Worm (Caenorhabditis elegans) whole organism, young adult: ENCODE data around the gene C37C3.10.

Experiments
- B0261.1 ChIP-seq: sonication (generic microtip); optimal IDR thresholded peaks from 2 replicates; lab custom pipeline; 2016; ENCODE audit warnings: mild to moderate bottlenecking, missing genetic modification characterization, moderate library complexity, missing compliant biosample characterization
- C17E4.6 ChIP-seq: fragments of 200-800 bp; sonication (Bioruptor generic); IDR thresholded peaks from 2 replicates; pipeline ENCODE4 v1.3.6; 2022; ENCODE audit warnings: missing genetic modification reagents, missing genetic modification characterization, missing compliant biosample characterization
- F10E7.11 ChIP-seq: sonication (generic microtip); optimal IDR thresholded peaks from 2 replicates; lab custom pipeline; 2017; ENCODE audit warnings: mild to moderate bottlenecking, missing genetic modification characterization, moderate library complexity, missing compliant biosample characterization
- F37B4.10 ChIP-seq: fragments of 200-800 bp; sonication (Bioruptor generic); IDR thresholded peaks from 2 replicates; pipeline ENCODE4 v1.3.6; 2022; ENCODE audit warnings: missing genetic modification characterization, missing compliant biosample characterization
- F52B5.7 ChIP-seq: sonication (generic microtip); optimal IDR thresholded peaks from 2 replicates; lab custom pipeline; 2016; ENCODE audit warnings: mild to moderate bottlenecking, missing genetic modification characterization, missing compliant biosample characterization
- F57A8.1 ChIP-seq: fragments of 200-800 bp; sonication (Bioruptor generic); optimal IDR thresholded peaks from 2 replicates; lab custom pipeline; 2018; ENCODE audit warnings: mild to moderate bottlenecking, missing genetic modification characterization, moderate library complexity, missing compliant biosample characterization
- T07F8.4 ChIP-seq: sonication (generic microtip); optimal IDR thresholded peaks from 2 replicates; lab custom pipeline; 2016; ENCODE audit warnings: mild to moderate bottlenecking, missing genetic modification characterization, moderate library complexity, missing compliant biosample characterization
- T26A5.8 ChIP-seq: sonication (generic microtip); optimal IDR thresholded peaks from 2 replicates; lab custom pipeline; 2016; ENCODE audit warnings: missing genetic modification characterization, missing compliant biosample characterization
- Y67H2A.10 ChIP-seq: fragments of 200-800 bp; sonication (Bioruptor generic); conservative IDR thresholded peaks from 2 replicates; pipeline ENCODE4 v1.3.6; 2022; ENCODE audit warnings: missing genetic modification reagents, missing genetic modification characterization, missing compliant biosample characterization
- akir-1 ChIP-seq: fragments of 200-800 bp; sonication (Bioruptor generic); optimal IDR thresholded peaks from 2 replicates; lab custom pipeline; 2018; ENCODE audit warnings: mild to moderate bottlenecking, missing genetic modification characterization, moderate library complexity, missing compliant biosample characterization
- aptf-2 ChIP-seq: fragments of 200-800 bp; sonication (Bioruptor generic); conservative IDR thresholded peaks from 2 replicates; pipeline ENCODE4 v1.3.6; 2022; ENCODE audit warnings: missing genetic modification reagents, missing genetic modification characterization, missing compliant biosample characterization
- aptf-3 ChIP-seq: fragments of 200-800 bp; sonication (Bioruptor generic); IDR thresholded peaks from 2 replicates; pipeline ENCODE4 v1.3.6; 2022; ENCODE audit warnings: missing genetic modification characterization, missing compliant biosample characterization
- bed-2 ChIP-seq: fragments of 200-800 bp; sonication (Bioruptor generic); IDR thresholded peaks from 2 replicates; pipeline ENCODE4 v1.3.6; 2022; ENCODE audit warnings: missing genetic modification reagents, missing genetic modification characterization, missing compliant biosample characterization
- efl-1 ChIP-seq: fragments of 150-350 bp; optimal IDR thresholded peaks from 2 replicates; lab custom pipeline; 2014; ENCODE audit warnings: missing biosample characterization, missing genetic modification reagents, missing genetic modification characterization
- egl-44 ChIP-seq: fragments of 200-800 bp; sonication (Bioruptor generic); IDR thresholded peaks from 2 replicates; pipeline ENCODE4 v1.3.6; 2022; ENCODE audit warnings: missing genetic modification reagents, missing genetic modification characterization, missing compliant biosample characterization
- egrh-3 ChIP-seq: fragments of 200-800 bp; sonication (Bioruptor generic); IDR thresholded peaks from 2 replicates; pipeline ENCODE4 v1.3.6; 2022; ENCODE audit warnings: missing genetic modification reagents, missing genetic modification characterization, missing compliant biosample characterization
- ets-4 ChIP-seq: fragments of 200-800 bp; sonication (Bioruptor generic); optimal IDR thresholded peaks from 2 replicates; lab custom pipeline; 2018; ENCODE audit warnings: mild to moderate bottlenecking, missing genetic modification characterization, missing compliant biosample characterization
- fkh-3 ChIP-seq: sonication (generic microtip); optimal IDR thresholded peaks from 2 replicates; lab custom pipeline; 2016; ENCODE audit warnings: mild to moderate bottlenecking, missing genetic modification characterization, missing compliant biosample characterization
- hlh-26 ChIP-seq: fragments of 200-800 bp; sonication (Bioruptor generic); conservative IDR thresholded peaks from 2 replicates; pipeline ENCODE4 v1.3.6; 2022; ENCODE audit warnings: missing genetic modification reagents, missing genetic modification characterization, missing compliant biosample characterization
- lag-1 ChIP-seq: fragments of 200-800 bp; sonication (Bioruptor generic); IDR thresholded peaks from 2 replicates; pipeline ENCODE4 v1.3.6; 2022; ENCODE audit warnings: missing genetic modification reagents, missing genetic modification characterization, missing compliant biosample characterization
- let-526 ChIP-seq: fragments of 200-800 bp; sonication (Bioruptor generic); IDR thresholded peaks from 2 replicates; pipeline ENCODE4 v1.3.6; 2022; ENCODE audit warnings: missing genetic modification reagents, missing genetic modification characterization, missing compliant biosample characterization
- lin-26 ChIP-seq: fragments of 200-800 bp; sonication (Bioruptor generic); IDR thresholded peaks from 2 replicates; pipeline ENCODE4 v1.3.6; 2022; ENCODE audit warnings: missing genetic modification reagents, missing genetic modification characterization, missing compliant biosample characterization
- madf-3 ChIP-seq: fragments of 200-800 bp; sonication (Bioruptor generic); IDR thresholded peaks from 2 replicates; pipeline ENCODE4 v1.3.6; 2022; ENCODE audit warnings: missing genetic modification reagents, missing genetic modification characterization, missing compliant biosample characterization
- mel-28 ChIP-seq: sonication (generic microtip); optimal IDR thresholded peaks from 2 replicates; lab custom pipeline; 2016; ENCODE audit warnings: borderline replicate concordance, mild to moderate bottlenecking, missing genetic modification characterization, missing compliant biosample characterization
- nfya-2 ChIP-seq: fragments of 200-800 bp; sonication (Bioruptor generic); IDR thresholded peaks from 2 replicates; pipeline ENCODE4 v1.3.6; 2022; ENCODE audit warnings: missing genetic modification reagents, missing genetic modification characterization, missing compliant biosample characterization
- nfyb-1 ChIP-seq: fragments of 200-800 bp; sonication (Bioruptor generic); IDR thresholded peaks from 2 replicates; pipeline ENCODE4 v1.3.6; 2022; ENCODE audit warnings: missing genetic modification reagents, missing genetic modification characterization, missing compliant biosample characterization
- nhr-120 ChIP-seq: fragments of 200-800 bp; sonication (Bioruptor generic); IDR thresholded peaks from 2 replicates; pipeline ENCODE4 v1.3.6; 2022; ENCODE audit warnings: missing genetic modification characterization, missing compliant biosample characterization
- nhr-90 ChIP-seq: sonication (generic microtip); optimal IDR thresholded peaks from 2 replicates; lab custom pipeline; 2016; ENCODE audit warnings: missing genotype, mild to moderate bottlenecking, missing genetic modification characterization, missing compliant biosample characterization
- pbrm-1 ChIP-seq: fragments of 200-800 bp; sonication (Bioruptor generic); IDR thresholded peaks from 2 replicates; pipeline ENCODE4 v1.3.6; 2022; ENCODE audit warnings: missing genetic modification reagents, missing genetic modification characterization, missing compliant biosample characterization
- repo-1 ChIP-seq: sonication (generic microtip); optimal IDR thresholded peaks from 2 replicates; lab custom pipeline; 2017; ENCODE audit warnings: mild to moderate bottlenecking, missing genetic modification characterization, missing compliant biosample characterization
- somi-1 ChIP-seq: fragments of 200-800 bp; sonication (Bioruptor generic); optimal IDR thresholded peaks from 2 replicates; lab custom pipeline; 2018; ENCODE audit warnings: mild to moderate bottlenecking, missing genetic modification characterization, missing compliant biosample characterization
- tbp1 ChIP-seq: fragments of 200-800 bp; sonication (Bioruptor generic); optimal IDR thresholded peaks from 2 replicates; lab custom pipeline; 2018; ENCODE audit warnings: mild to moderate bottlenecking, missing genetic modification characterization, missing compliant biosample characterization
- xnd-1 ChIP-seq: sonication (generic microtip); optimal IDR thresholded peaks from 2 replicates; lab custom pipeline; 2016; ENCODE audit warnings: missing genotype, missing genetic modification reagents, missing genetic modification characterization, missing compliant biosample characterization
- zim-3 ChIP-seq: sonication (generic microtip); optimal IDR thresholded peaks from 2 replicates; lab custom pipeline; 2017; ENCODE audit warnings: mild to moderate bottlenecking, missing genetic modification characterization, moderate library complexity, missing compliant biosample characterization
- ztf-22 ChIP-seq: fragments of 200-800 bp; sonication (Bioruptor generic); optimal IDR thresholded peaks from 2 replicates; lab custom pipeline; 2018; ENCODE audit warnings: mild to moderate bottlenecking, missing genetic modification characterization, moderate library complexity, missing compliant biosample characterization
- ztf-26 ChIP-seq: sonication (generic microtip); optimal IDR thresholded peaks from 2 replicates; lab custom pipeline; 2017; ENCODE audit warnings: missing genetic modification characterization, missing compliant biosample characterization
- ztf-28 ChIP-seq: fragments of 200-800 bp; sonication (Bioruptor generic); IDR thresholded peaks from 2 replicates; pipeline ENCODE4 v1.3.6; 2022; ENCODE audit warnings: missing genetic modification reagents, missing genetic modification characterization, missing compliant biosample characterization

Gene C37C3.10

DNA sequence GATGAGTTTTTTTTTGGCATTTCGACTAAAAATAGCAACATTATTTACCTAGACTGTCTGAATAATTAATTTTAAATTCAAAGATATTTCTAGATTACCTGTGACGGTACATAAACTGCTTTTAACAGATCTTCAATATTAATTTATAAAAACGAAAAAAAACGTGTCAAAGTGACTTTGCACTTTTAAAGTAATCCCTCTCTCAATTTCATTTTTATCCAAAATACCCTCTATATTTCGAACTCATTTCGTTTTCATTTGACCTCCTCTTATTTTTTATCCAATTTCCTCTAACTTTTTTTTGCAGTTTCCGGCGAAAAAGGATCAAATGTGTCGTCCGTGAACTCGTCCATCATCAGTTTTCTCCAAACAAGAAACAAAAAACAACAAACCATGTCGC is 12.6 kb upstream of the C37C3.10 start, which contains the start of gene F40A3.4:
F40A3.4 (plus strand) TSS at position 301 of the 400 bp plus-strand sequence.
- TF ChIP-seq let-526 (GFP tag; lab: Robert Waterston, UW) = no peak
- TF ChIP-seq T26A5.8 (tag; lab: Kevin White, UChicago) = no peak
- TF ChIP-seq Y67H2A.10 = no peak
- no peak for TF ChIP-seq aptf-3
- no peak for TF ChIP-seq egrh-3 (GFP tag; lab: Robert Waterston, UW)
- no peak for TF ChIP-seq zim-3 (tag; lab: Kevin White, UChicago)
- TF ChIP-seq ztf-28 (GFP tag; lab: Robert Waterston, UW) = no peak
- no peak for TF ChIP-seq akir-1 (GFP tag; lab: Kevin White, UChicago)
- TF ChIP-seq, all 124 proteins: peak for 0

DNA sequence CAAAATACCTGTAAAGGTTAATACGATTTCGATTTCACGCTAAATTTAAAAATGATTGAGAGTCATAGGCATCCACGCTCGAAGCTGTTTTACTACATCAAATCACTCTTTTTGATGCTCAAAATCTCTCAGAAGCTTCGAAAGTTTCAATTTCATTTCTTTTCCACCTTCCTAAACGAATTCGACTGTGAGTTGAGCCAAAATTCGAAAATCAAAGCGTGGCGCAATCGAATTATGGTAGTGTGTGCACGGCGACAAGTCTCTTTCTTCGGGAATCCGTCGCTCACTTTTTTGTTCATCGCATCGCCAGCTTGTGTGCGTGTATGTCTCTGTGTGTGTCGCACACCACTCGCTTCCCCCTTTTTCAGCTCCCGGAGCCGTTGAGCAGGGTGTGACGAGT is 10.1 kb upstream of the C37C3.10 start:
- TF ChIP-seq xnd-1 (tag; lab: Kevin White, UChicago) (no peak), ztf-22 (GFP tag; lab: Kevin White, UChicago) (no peak), nfyb-1 (GFP tag; lab: Robert Waterston, UW) (no peak), nhr-90 (tag; lab: Kevin White, UChicago) (no peak), ztf-26 (no peak), F37B4.10 (GFP tag; lab: Robert Waterston, UW) (no peak), aptf-2 (GFP tag; lab: Robert Waterston, UW) (no peak), T07F8.4 (tag; lab: Kevin White, UChicago) (no peak), egl-44 (GFP tag; lab: Robert Waterston, UW) (no peak), repo-1 (tag; lab: Kevin White, UChicago) (no peak), mel-28 (no peak), lin-26 (GFP tag; lab: Robert Waterston, UW) (no peak), nhr-120 (no peak), madf-3 (GFP tag; lab: Robert Waterston, UW) (no peak), ets-4 (GFP tag; lab: Kevin White, UChicago) (no peak), hlh-26 (GFP tag; lab: Robert Waterston, UW) (no peak)
- TF ChIP-seq, all 124 proteins: peak for 0

DNA sequence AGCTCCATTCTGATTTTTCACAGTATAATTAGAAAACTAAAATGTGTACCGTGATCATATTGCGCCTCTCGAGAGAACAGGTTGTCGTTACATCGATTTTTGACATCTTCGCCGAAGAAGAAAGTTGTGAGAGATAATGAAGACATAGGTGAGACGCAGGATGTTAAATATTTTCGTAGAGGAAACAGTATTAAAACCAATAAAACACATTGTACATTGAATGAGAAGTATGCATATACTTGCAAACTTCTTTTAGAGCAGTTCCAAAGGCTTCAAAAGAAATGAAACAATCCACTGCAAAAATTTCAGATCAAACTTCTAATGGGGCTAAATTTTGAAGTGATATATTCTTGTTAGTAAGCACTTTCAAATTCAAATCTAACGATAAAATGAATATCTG is 7.8 kb upstream of the C37C3.10 start, which contains the start of gene nipi-4:
nipi-4 (minus strand) TSS at position 101 of the 400 bp plus-strand sequence.
- no peak for TF ChIP-seq tbp1 (GFP tag; lab: Kevin White, UChicago)
- no peak for TF ChIP-seq let-526 (GFP tag; lab: Robert Waterston, UW)
- TF ChIP-seq F10E7.11 = no peak
- no peak for TF ChIP-seq B0261.1 (tag; lab: Kevin White, UChicago)
- TF ChIP-seq C17E4.6 (GFP tag; lab: Robert Waterston, UW) = no peak
- no peak for TF ChIP-seq lag-1 (GFP tag; lab: Robert Waterston, UW)
- no peak for TF ChIP-seq pbrm-1
- no peak for TF ChIP-seq nhr-90 (tag; lab: Kevin White, UChicago)
- TF ChIP-seq, all 124 proteins: peak for 0

- TF ChIP-seq somi-1 (GFP tag; lab: Kevin White, UChicago) (no peak), fkh-3 (no peak), nfyb-1 (GFP tag; lab: Robert Waterston, UW) (no peak), F57A8.1 (GFP tag; lab: Kevin White, UChicago) (no peak), bed-2 (GFP tag; lab: Robert Waterston, UW) (no peak), efl-1 (no peak), nfya-2 (GFP tag; lab: Robert Waterston, UW) (no peak), F52B5.7 (tag; lab: Kevin White, UChicago) (no peak), T26A5.8 (tag; lab: Kevin White, UChicago) (no peak), lag-1 (GFP tag; lab: Robert Waterston, UW) (no peak), repo-1 (tag; lab: Kevin White, UChicago) (no peak)
Observed at ce11 chrV:7864663-7865062, 1.8 kb upstream of the C37C3.10 start, which contains the start of gene C37C3.11. C37C3.11 (minus strand) TSS chrV:7864763.
